Worm (Caenorhabditis elegans) whole organism, midembryonic: Measurements from ENCODE around the gene mdh-2.

Experiments
- flt-1 ChIP-seq: fragments of 200-800 bp; sonication (Bioruptor generic); IDR thresholded peaks from 2 replicates; pipeline ENCODE4 v1.3.6; 2022; ENCODE audit warnings: missing genetic modification characterization, missing compliant biosample characterization
- tab-1 ChIP-seq: fragments of 200-800 bp; sonication (Bioruptor generic); IDR thresholded peaks from 2 replicates; pipeline ENCODE4 v1.3.6; 2022; ENCODE audit warnings: missing genetic modification characterization, missing compliant biosample characterization

ce11 chrIII:6624872-6625271, 17.0 kb upstream of the mdh-2 start, which contains the start of gene copd-1:
- TF ChIP-seq tab-1 (no peak), flt-1 (GFP tag; lab: Robert Waterston, UW) (no peak)
